Fruit fly (Drosophila melanogaster): ENCODE data around the gene Fadd.

Fadd gene

dm6 chr3R:22026922-22027742 is 7.1 kb upstream of the Fadd start, which contains the start of the genes Cchl and ND-42 (continued):
- TF ChIP-seq bbx (GFP tag; IDR thresholded peaks at IDR 0.05; ENCODE audit: partially characterized antibody), result peak; percentile 39; the same call in 1 of the 2 replicates
- no peak for TF ChIP-seq CG14965 (GFP tag; optimal IDR thresholded peaks at IDR 0.05; ENCODE audit: borderline replicate concordance)
- TF ChIP-seq Blimp-1 (GFP tag; optimal IDR thresholded peaks at IDR 0.05), result no peak
- peak; percentile 59; the same call in 1 of the 2 replicates for TF ChIP-seq hbn (GFP tag; IDR thresholded peaks at IDR 0.05; ENCODE audit: partially characterized antibody)
- no peak for TF ChIP-seq grn (GFP tag; optimal IDR thresholded peaks at IDR 0.05)
- peak; percentile 82 for TF ChIP-seq CG9817 (tag; optimal IDR thresholded peaks at IDR 0.05)
- peak; percentile 74 for TF ChIP-seq CG32767 (GFP tag; IDR thresholded peaks at IDR 0.05)
- TF ChIP-seq Hr78 (GFP tag; optimal IDR thresholded peaks at IDR 0.05), result peak in 1 of 2 experiments; percentile 11
- TF ChIP-seq Jarid2 (GFP tag; optimal IDR thresholded peaks at IDR 0.05), result no peak
- TF ChIP-seq CG3847 (GFP tag; IDR thresholded peaks at IDR 0.05), result peak; percentile 91
- TF ChIP-seq NK7.1 (GFP tag; optimal IDR thresholded peaks at IDR 0.05), result peak; percentile 40
- no peak for TF ChIP-seq CG17568 (GFP tag; optimal IDR thresholded peaks at IDR 0.05)
- peak; percentile 67; the same call in 1 of the 3 replicates for TF ChIP-seq jigr1 (GFP tag; IDR thresholded peaks at IDR 0.05)
- TF ChIP-seq danr (GFP tag; IDR thresholded peaks at IDR 0.05), result peak; percentile 43; the same call in 1 of the 2 replicates
- peak; percentile 62; the same call in 1 of the 2 replicates for TF ChIP-seq CG7372 (GFP tag; IDR thresholded peaks at IDR 0.05)
- no peak for TF ChIP-seq scrt (GFP tag; optimal IDR thresholded peaks at IDR 0.05)
- TF ChIP-seq Fer3 (tag; optimal IDR thresholded peaks at IDR 0.05), result peak; percentile 76
- peak; percentile 67 for TF ChIP-seq CG1529 (GFP tag; optimal IDR thresholded peaks at IDR 0.05)
- TF ChIP-seq ATbp (GFP tag; optimal IDR thresholded peaks at IDR 0.05), result no peak
- peak; percentile 79 for TF ChIP-seq CG7786 (GFP tag; optimal IDR thresholded peaks at IDR 0.05)
- TF ChIP-seq zfh1 (GFP tag; IDR thresholded peaks at IDR 0.05), result peak; percentile 48; the same call in 2 of the 3 replicates
- peak; percentile 85 for TF ChIP-seq CG13894 (tag; optimal IDR thresholded peaks at IDR 0.05)
- TF ChIP-seq unc-4 (GFP tag; IDR thresholded peaks at IDR 0.05; ENCODE audit: partially characterized antibody), result peak; percentile 60
- peak; percentile 59 for TF ChIP-seq lbe (GFP tag; optimal IDR thresholded peaks at IDR 0.05)
- no peak for TF ChIP-seq eve (GFP tag; optimal IDR thresholded peaks at IDR 0.05)
- 0 out of 2 replicates have a peak, but pooled peaks have one; percentile 37 for TF ChIP-seq gt (GFP tag; IDR thresholded peaks at IDR 0.05)
- TF ChIP-seq Dbx (GFP tag; IDR thresholded peaks at IDR 0.05), result peak; percentile 76
- TF ChIP-seq CG11085 (GFP tag; IDR thresholded peaks at IDR 0.05), result no peak
- peak; percentile 44 for TF ChIP-seq Bdp1 (GFP tag; optimal IDR thresholded peaks at IDR 0.05)
- peak; percentile 71 for TF ChIP-seq Dip3 (GFP tag; optimal IDR thresholded peaks at IDR 0.05)
- TF ChIP-seq Usf (GFP tag; optimal IDR thresholded peaks at IDR 0.05), result peak; percentile 25
- peak; percentile 64 for TF ChIP-seq fd3F (GFP tag; optimal IDR thresholded peaks at IDR 0.05)
- peak; percentile 55 for TF ChIP-seq eyg (GFP tag; optimal IDR thresholded peaks at IDR 0.05)
- no peak for TF ChIP-seq Doc2 (GFP tag; IDR thresholded peaks at IDR 0.05)
- TF ChIP-seq Hmx (GFP tag; optimal IDR thresholded peaks at IDR 0.05), result no peak
- TF ChIP-seq Camta (GFP tag; optimal IDR thresholded peaks at IDR 0.05), result peak; percentile 59
- TF ChIP-seq CG11456 (GFP tag; IDR thresholded peaks at IDR 0.05), result peak; percentile 67
- TF ChIP-seq ab (GFP tag; optimal IDR thresholded peaks at IDR 0.05), result peak; percentile 2
- TF ChIP-seq ems (GFP tag; optimal IDR thresholded peaks at IDR 0.05), result peak; percentile 70
- TF ChIP-seq CG1603 (tag; optimal IDR thresholded peaks at IDR 0.05), result peak; percentile 70
- TF ChIP-seq usp (GFP tag; optimal IDR thresholded peaks at IDR 0.05), result no peak
- peak in 1 of 2 experiments; percentile 14 for TF ChIP-seq tll (GFP tag; optimal IDR thresholded peaks at IDR 0.05)
- TF ChIP-seq Lpt (GFP tag; optimal IDR thresholded peaks at IDR 0.05), result no peak
- TF ChIP-seq klu (GFP tag; IDR thresholded peaks at IDR 0.05), result peak; percentile 75; the same call in 1 of the 2 replicates
- no peak for TF ChIP-seq BtbVII (GFP tag; optimal IDR thresholded peaks at IDR 0.05)
- TF ChIP-seq CG15696 (tag; optimal IDR thresholded peaks at IDR 0.05), result peak; percentile 79
- TF ChIP-seq CG1602 (GFP tag; optimal IDR thresholded peaks at IDR 0.05), result peak; percentile 84
- TF ChIP-seq wek (GFP tag; optimal IDR thresholded peaks at IDR 0.05), result peak; percentile 4

Measured in whole organism, embryonic.